Worm (Caenorhabditis elegans): ENCODE data around the gene clec-232.
"Not testable (repeated sequence)": the region's sequence is repeated elsewhere in the genome, so short reads cannot be mapped to it uniquely, and the experiment has no call there.

clec-232 gene

ce11 chrV:15982733-15983344 is 6.9 kb downstream of the clec-232 start, which contains the start of the genes fbxa-99 and F36G9.13:
Gene fbxa-99, minus strand, starts transcription at chrV:15982854.
Gene F36G9.13, plus strand, starts transcription at chrV:15983294.
- TF ChIP-seq cog-1 (tag; optimal IDR thresholded peaks at IDR 0.05) = no peak
- TF ChIP-seq ref-1 (GFP tag; conservative IDR thresholded peaks at IDR 0.05) = no peak
- no peak for TF ChIP-seq ztf-29 (GFP tag; IDR thresholded peaks at IDR 0.05)
- TF ChIP-seq klf-2 (GFP tag; conservative IDR thresholded peaks at IDR 0.05) = no peak
- TF ChIP-seq tab-1 (GFP tag; IDR thresholded peaks at IDR 0.05) = no peak
- no peak for TF ChIP-seq flt-1 (GFP tag; IDR thresholded peaks at IDR 0.05)
- TF ChIP-seq ztf-23 (GFP tag; IDR thresholded peaks at IDR 0.05) = no peak
- TF ChIP-seq T22C8.4 (GFP tag; IDR thresholded peaks at IDR 0.05) = no peak
- no peak for TF ChIP-seq med-1 (GFP tag; optimal IDR thresholded peaks at IDR 0.05; ENCODE audit: insufficient read depth)

DNA sequence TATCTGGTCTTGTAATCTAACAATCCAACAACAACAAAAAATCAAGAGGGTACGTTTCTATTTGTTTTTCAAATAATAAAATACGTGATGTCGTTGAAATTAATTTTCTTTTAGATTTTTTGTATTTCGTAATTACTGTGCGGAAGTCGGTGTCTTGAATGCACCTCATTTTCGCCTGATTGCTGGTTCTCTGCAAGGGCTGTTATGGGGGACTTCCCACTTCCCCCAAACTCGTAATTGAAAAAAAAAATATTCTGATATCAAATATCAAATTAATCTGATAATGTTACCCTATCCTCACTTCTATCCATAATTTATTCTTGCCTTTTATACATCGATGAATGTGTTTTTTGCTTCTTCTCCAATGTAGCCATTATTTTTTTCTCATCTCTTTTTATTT is 12.1 kb downstream of the clec-232 start, which contains the start of gene F36G9.15:
Gene F36G9.15, minus strand, starts transcription at position 101 of the 400 bp plus-strand sequence.
- no peak for TF ChIP-seq med-1 (GFP tag; optimal IDR thresholded peaks at IDR 0.05; ENCODE audit: insufficient read depth)
- TF ChIP-seq T22C8.4 (GFP tag; IDR thresholded peaks at IDR 0.05) = no peak
- no peak for TF ChIP-seq ztf-29 (GFP tag; IDR thresholded peaks at IDR 0.05)
- no peak for TF ChIP-seq tab-1 (GFP tag; IDR thresholded peaks at IDR 0.05)
- TF ChIP-seq ref-1 (GFP tag; conservative IDR thresholded peaks at IDR 0.05) = no peak
- no peak for TF ChIP-seq cog-1 (tag; optimal IDR thresholded peaks at IDR 0.05)
- no peak for TF ChIP-seq ztf-23 (GFP tag; IDR thresholded peaks at IDR 0.05)
- TF ChIP-seq klf-2 (GFP tag; conservative IDR thresholded peaks at IDR 0.05) = no peak

ce11 chrV:15991850-15992249 is 15.9 kb downstream of the clec-232 start, which contains the start of gene C06C6.7:
Gene C06C6.7, plus strand, starts transcription at chrV:15992150.
- not testable (repeated sequence) for TF ChIP-seq flt-1, ztf-29, T22C8.4 (GFP tag; IDR thresholded peaks at IDR 0.05)

- TF ChIP-seq cog-1 (tag; optimal IDR thresholded peaks at IDR 0.05) (no peak), ztf-29 (GFP tag; IDR thresholded peaks at IDR 0.05) (no peak), T22C8.4 (GFP tag; IDR thresholded peaks at IDR 0.05) (no peak), klf-2 (GFP tag; conservative IDR thresholded peaks at IDR 0.05) (no peak), ztf-23 (GFP tag; IDR thresholded peaks at IDR 0.05) (no peak), flt-1 (GFP tag; IDR thresholded peaks at IDR 0.05) (no peak), med-1 (GFP tag; optimal IDR thresholded peaks at IDR 0.05; ENCODE audit: insufficient read depth) (no peak), tab-1 (GFP tag; IDR thresholded peaks at IDR 0.05) (no peak), ref-1 (GFP tag; conservative IDR thresholded peaks at IDR 0.05) (no peak)
Measured at ce11 chrV:15996655-15997186, 20.8 kb downstream of the clec-232 start, which contains the start of the genes C06C6.9 and C06C6.8. Gene C06C6.9, minus strand, starts transcription at chrV:15996755. Gene C06C6.8, plus strand, starts transcription at chrV:15997136.

DNA sequence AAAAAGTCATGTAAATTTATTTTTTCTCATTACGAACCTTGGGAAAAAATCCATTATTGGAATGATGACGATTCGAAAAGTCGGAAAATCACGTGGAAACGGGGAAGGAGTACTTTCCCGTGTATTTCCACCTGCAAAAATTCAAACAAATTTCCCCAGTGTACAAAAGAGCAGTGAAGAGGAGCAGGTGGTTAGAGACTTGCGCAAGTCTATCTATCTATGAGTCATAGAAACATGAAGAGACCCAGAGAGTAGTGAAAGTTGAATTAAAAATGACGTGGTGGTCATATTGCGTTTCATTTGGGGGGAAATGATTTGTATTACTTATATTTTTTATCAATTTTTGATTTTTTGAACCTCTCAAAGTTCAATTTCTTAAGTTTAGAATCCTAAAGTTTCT is 24.5 kb downstream of the clec-232 start, which contains the start of gene nhr-50:
Gene nhr-50, minus strand, starts transcription at position 199 of the 400 bp plus-strand sequence.
- TF ChIP-seq tab-1 (GFP tag; IDR thresholded peaks at IDR 0.05) = no peak
- no peak for TF ChIP-seq med-1 (GFP tag; optimal IDR thresholded peaks at IDR 0.05; ENCODE audit: insufficient read depth)
- no peak for TF ChIP-seq flt-1 (GFP tag; IDR thresholded peaks at IDR 0.05)
- TF ChIP-seq cog-1 (tag; optimal IDR thresholded peaks at IDR 0.05) = no peak
- no peak for TF ChIP-seq T22C8.4 (GFP tag; IDR thresholded peaks at IDR 0.05)
- no peak for TF ChIP-seq ztf-23 (GFP tag; IDR thresholded peaks at IDR 0.05)

- no peak for TF ChIP-seq ztf-23 (GFP tag; IDR thresholded peaks at IDR 0.05)
- TF ChIP-seq ztf-29 (GFP tag; IDR thresholded peaks at IDR 0.05) = no peak
- TF ChIP-seq ref-1 (GFP tag; conservative IDR thresholded peaks at IDR 0.05) = no peak
- no peak for TF ChIP-seq cog-1 (tag; optimal IDR thresholded peaks at IDR 0.05)
- TF ChIP-seq med-1 (GFP tag; optimal IDR thresholded peaks at IDR 0.05; ENCODE audit: insufficient read depth) = no peak
- TF ChIP-seq klf-2 (GFP tag; conservative IDR thresholded peaks at IDR 0.05) = no peak
- TF ChIP-seq flt-1 (GFP tag; IDR thresholded peaks at IDR 0.05) = no peak
- TF ChIP-seq tab-1 (GFP tag; IDR thresholded peaks at IDR 0.05) = no peak
Measured at ce11 chrV:16002288-16002687, 26.3 kb downstream of the clec-232 start, which contains the start of gene nhr-63. Gene nhr-63, plus strand, starts transcription at chrV:16002588.

- TF ChIP-seq flt-1 (GFP tag; IDR thresholded peaks at IDR 0.05) = no peak
- no peak for TF ChIP-seq T22C8.4 (GFP tag; IDR thresholded peaks at IDR 0.05)
- no peak for TF ChIP-seq med-1 (GFP tag; optimal IDR thresholded peaks at IDR 0.05; ENCODE audit: insufficient read depth)
- TF ChIP-seq ztf-29 (GFP tag; IDR thresholded peaks at IDR 0.05) = no peak
Measured at ce11 chrV:16007505-16007904, 31.6 kb downstream of the clec-232 start, which contains the start of gene str-231. Gene str-231, minus strand, starts transcription at chrV:16007605.

DNA sequence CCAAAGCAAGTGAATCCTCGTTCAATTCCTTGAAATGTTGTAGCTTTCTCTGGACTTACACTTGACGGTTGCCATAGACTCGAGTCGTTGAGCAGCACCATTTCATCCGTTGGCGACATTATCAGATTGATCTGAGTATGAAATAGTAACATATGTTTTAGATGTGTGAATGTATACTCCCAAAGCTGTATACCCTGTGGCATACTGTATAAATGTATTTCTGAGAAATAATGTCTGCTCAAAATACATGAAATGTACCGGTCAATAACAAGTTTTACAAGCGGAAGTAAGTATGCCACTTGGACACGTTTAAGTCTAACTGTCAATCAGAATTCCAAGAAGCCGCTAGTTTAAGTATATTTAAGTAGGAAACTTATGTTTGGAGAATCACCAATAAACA is 33.6 kb downstream of the clec-232 start, which contains the start of gene str-233:
Gene str-233, minus strand, starts transcription at position 101 of the 400 bp plus-strand sequence.
- TF ChIP-seq ztf-23 (GFP tag; IDR thresholded peaks at IDR 0.05) (no peak), cog-1 (tag; optimal IDR thresholded peaks at IDR 0.05) (no peak), flt-1 (GFP tag; IDR thresholded peaks at IDR 0.05) (no peak), T22C8.4 (GFP tag; IDR thresholded peaks at IDR 0.05) (no peak), med-1 (GFP tag; optimal IDR thresholded peaks at IDR 0.05; ENCODE audit: insufficient read depth) (no peak), klf-2 (GFP tag; conservative IDR thresholded peaks at IDR 0.05) (no peak), tab-1 (GFP tag; IDR thresholded peaks at IDR 0.05) (no peak)

DNA sequence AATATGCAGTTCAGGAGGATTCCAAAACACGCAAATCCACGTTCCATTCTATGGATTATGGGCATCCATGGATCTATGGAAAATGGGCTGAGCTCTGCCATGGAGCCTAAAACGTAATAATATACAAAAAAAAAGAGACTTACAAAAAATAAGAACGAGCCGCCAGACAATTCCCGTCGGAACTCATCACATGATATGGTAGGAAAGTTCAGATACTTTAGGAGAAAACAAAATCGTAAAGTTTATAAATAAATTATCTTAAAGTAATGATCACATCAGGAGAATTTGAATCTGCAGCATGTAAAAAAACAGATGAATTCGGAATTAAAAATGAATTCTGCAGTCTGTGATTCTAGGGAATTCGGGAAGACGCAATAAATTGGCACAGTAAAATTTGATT is 39.7 kb downstream of the clec-232 start, which contains the start of gene str-232:
Gene str-232, minus strand, starts transcription at position 101 of the 400 bp plus-strand sequence.
- TF ChIP-seq klf-2 (GFP tag; conservative IDR thresholded peaks at IDR 0.05) = no peak
- TF ChIP-seq tab-1 (GFP tag; IDR thresholded peaks at IDR 0.05) = no peak

DNA sequence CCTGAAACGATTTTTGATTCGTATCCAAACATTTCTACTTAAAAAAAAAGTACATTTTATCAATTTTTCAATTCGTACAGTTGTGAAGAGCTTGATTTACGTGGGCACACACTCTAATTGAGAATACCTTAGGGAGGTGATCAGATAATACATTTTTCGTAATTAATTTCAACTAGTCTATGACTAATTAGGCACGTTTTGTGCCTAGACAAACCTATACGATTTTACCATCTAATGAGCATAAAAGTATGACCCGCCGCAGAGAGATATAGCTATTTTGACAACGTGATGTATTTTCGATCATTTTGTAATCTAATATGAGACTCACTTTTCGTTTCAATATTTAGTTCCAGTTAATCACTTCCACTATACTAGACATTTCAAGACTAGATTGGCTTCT is 41.0 kb downstream of the clec-232 start:
- no peak for TF ChIP-seq T22C8.4 (GFP tag; IDR thresholded peaks at IDR 0.05)
